Fruit fly (Drosophila melanogaster) whole organism, embryonic: Measurements from ENCODE around the gene Dhc62B.

Experiments
- Atf6 ChIP-seq: fragments of 200-800 bp; sonication (Bioruptor generic); IDR thresholded peaks from 2 replicates; pipeline ENCODE4 v1.3.6; 2022; ENCODE audit warnings: missing biosample characterization, missing genetic modification characterization
- Awh ChIP-seq: fragments of 200-800 bp; sonication (Bioruptor generic); IDR thresholded peaks from 2 replicates; pipeline ENCODE4, ENCODE4 v1.3.6; 2022; ENCODE audit warnings: missing biosample characterization, missing genetic modification characterization
- Bdp1 ChIP-seq: fragments of 200-800 bp; sonication (Bioruptor generic); optimal IDR thresholded peaks from 3 replicates; lab custom pipeline; 2016; ENCODE audit warnings: missing biosample characterization, missing genetic modification characterization
- CG1024 ChIP-seq: fragments of 200-800 bp; sonication (Bioruptor generic); IDR thresholded peaks from 2 replicates; pipeline ENCODE4 v1.3.6; 2022; ENCODE audit warnings: missing biosample characterization, missing genetic modification characterization
- CG13296 ChIP-seq: fragments of 200-800 bp; sonication (Bioruptor generic); optimal IDR thresholded peaks from 3 replicates; lab custom pipeline; 2018; ENCODE audit warnings: missing biosample characterization, mild to moderate bottlenecking, missing genetic modification characterization
- CG13894 ChIP-seq: fragments of 200-800 bp; sonication (Bioruptor generic); optimal IDR thresholded peaks from 3 replicates; lab custom pipeline; 2018; ENCODE audit warnings: missing biosample characterization, mild to moderate bottlenecking, missing genetic modification characterization, moderate library complexity
- CG14965 ChIP-seq: fragments of 200-800 bp; sonication (Bioruptor generic); optimal IDR thresholded peaks from 2 replicates; lab custom pipeline; 2016; ENCODE audit warnings: missing biosample characterization, missing genetic modification characterization, borderline replicate concordance
- CG16813 ChIP-seq: fragments of 200-800 bp; sonication (Bioruptor generic); IDR thresholded peaks from 3 replicates; pipeline ENCODE4 v1.3.6; 2022; ENCODE audit warnings: missing biosample characterization, missing genetic modification characterization; ENCODE audit not compliant: partially characterized antibody
- CG16815 ChIP-seq: fragments of 200-800 bp; sonication (Bioruptor generic); optimal IDR thresholded peaks from 3 replicates; lab custom pipeline; 2017; ENCODE audit warnings: missing biosample characterization, mild to moderate bottlenecking, missing genetic modification characterization
- CG16863 ChIP-seq: fragments of 200-800 bp; sonication (Bioruptor generic); optimal IDR thresholded peaks from 3 replicates; lab custom pipeline; 2016; ENCODE audit warnings: missing biosample characterization, missing genetic modification characterization
- CG17829 ChIP-seq: fragments of 200-800 bp; optimal IDR thresholded peaks from 2 replicates; lab custom pipeline; 2019; ENCODE audit warnings: missing biosample characterization, mild to moderate bottlenecking, missing genetic modification characterization, moderate library complexity
- CG33557 ChIP-seq: fragments of 200-800 bp; sonication (Bioruptor generic); optimal IDR thresholded peaks from 2 replicates; lab custom pipeline; 2019; ENCODE audit warnings: missing biosample characterization, mild to moderate bottlenecking, missing genetic modification characterization, moderate library complexity
- CG3726 ChIP-seq: fragments of 200-800 bp; sonication (Bioruptor generic); IDR thresholded peaks from 3 replicates; pipeline ENCODE4, ENCODE4 v1.3.6; 2022; ENCODE audit warnings: missing biosample characterization, missing genetic modification characterization
- CG4360 ChIP-seq: fragments of 200-800 bp; sonication (Bioruptor generic); IDR thresholded peaks from 2 replicates; pipeline ENCODE4 v1.3.6; 2022; ENCODE audit warnings: missing biosample characterization, missing genetic modification characterization
- CG6654 ChIP-seq: fragments of 200-800 bp; sonication (Bioruptor generic); optimal IDR thresholded peaks from 2 replicates; lab custom pipeline; 2017; ENCODE audit warnings: missing biosample characterization, mild to moderate bottlenecking, missing genetic modification characterization
- CG7271 ChIP-seq: fragments of 200-800 bp; sonication (Bioruptor generic); optimal IDR thresholded peaks from 2 replicates; lab custom pipeline; 2018; ENCODE audit warnings: missing biosample characterization, mild to moderate bottlenecking, missing genetic modification characterization, moderate library complexity
- CG7372 ChIP-seq: fragments of 200-800 bp; sonication (Bioruptor generic); IDR thresholded peaks from 2 replicates; pipeline ENCODE4 v1.3.6; 2022; ENCODE audit warnings: missing biosample characterization, missing genetic modification characterization
- CG8924 ChIP-seq: fragments of 200-800 bp; optimal IDR thresholded peaks from 3 replicates; lab custom pipeline; 2019; ENCODE audit warnings: missing biosample characterization, mild to moderate bottlenecking, missing genetic modification characterization, moderate library complexity
- CG9876 ChIP-seq: fragments of 200-800 bp; sonication (Bioruptor generic); optimal IDR thresholded peaks from 2 replicates; lab custom pipeline; 2016; ENCODE audit warnings: missing biosample characterization, missing genetic modification characterization
- D19A ChIP-seq: fragments of 200-800 bp; optimal IDR thresholded peaks from 3 replicates; lab custom pipeline; 2019; ENCODE audit warnings: missing biosample characterization, mild to moderate bottlenecking, missing genetic modification characterization, moderate library complexity
- Dbx ChIP-seq: fragments of 200-800 bp; sonication (Bioruptor generic); IDR thresholded peaks from 3 replicates; pipeline ENCODE4 v1.3.6; 2022; ENCODE audit warnings: missing biosample characterization, missing genetic modification characterization
- Dip3 ChIP-seq: fragments of 200-800 bp; sonication (Bioruptor generic); optimal IDR thresholded peaks from 3 replicates; lab custom pipeline; 2016; ENCODE audit warnings: missing biosample characterization, missing genetic modification characterization
- Elba2 ChIP-seq: fragments of 200-800 bp; sonication (Bioruptor generic); optimal IDR thresholded peaks from 3 replicates; lab custom pipeline; 2016; ENCODE audit warnings: missing biosample characterization, missing genetic modification characterization
- GATAe ChIP-seq: fragments of 200-800 bp; sonication (Bioruptor generic); conservative IDR thresholded peaks from 2 replicates; pipeline ENCODE4 v1.3.6; 2022; ENCODE audit warnings: missing biosample characterization, missing genetic modification characterization
- H15 ChIP-seq: fragments of 200-800 bp; sonication (Bioruptor generic); IDR thresholded peaks from 3 replicates; pipeline ENCODE4 v1.3.6; 2022; ENCODE audit warnings: missing biosample characterization, missing genetic modification characterization
- Hsf ChIP-seq: fragments of 200-800 bp; sonication (Bioruptor generic); optimal IDR thresholded peaks from 3 replicates; lab custom pipeline; 2016; ENCODE audit warnings: missing biosample characterization, missing genetic modification characterization
- Myb ChIP-seq: fragments of 200-800 bp; sonication (Bioruptor generic); optimal IDR thresholded peaks from 2 replicates; lab custom pipeline; 2016; ENCODE audit warnings: missing biosample characterization, missing genetic modification characterization
- Opbp ChIP-seq: fragments of 200-800 bp; sonication (Bioruptor generic); IDR thresholded peaks from 3 replicates; pipeline ENCODE4 v1.3.6; 2022; ENCODE audit warnings: missing biosample characterization, missing genetic modification characterization; ENCODE audit not compliant: partially characterized antibody
- Pdp1 ChIP-seq, 2 experiments: fragments of 200-800 bp; sonication (Bioruptor generic); optimal IDR thresholded peaks; 3 replicates each; lab custom pipeline; 2016; ENCODE audit warnings: missing biosample characterization in 2 of 2, missing genetic modification characterization in 2 of 2, mild to moderate bottlenecking in 1 of 2, moderate library complexity in 1 of 2
- Sox100B ChIP-seq: fragments of 200-800 bp; sonication (Bioruptor generic); optimal IDR thresholded peaks from 3 replicates; lab custom pipeline; 2018; ENCODE audit warnings: missing biosample characterization, mild to moderate bottlenecking, missing genetic modification characterization
- Trl ChIP-seq, 3 experiments: fragments of >200 bp in 2 of 3; fragments of 200-800 bp in 1 of 3; sonication (Bioruptor generic) in 1 of 3; optimal IDR thresholded peaks; 2 replicates in 1 of 3; 3 replicates in 2 of 3; lab custom pipeline; 2016 to 2017; ENCODE audit warnings: missing biosample characterization in 1 of 3, missing genetic modification characterization in 1 of 3
- ac ChIP-seq: fragments of 200-800 bp; sonication (Bioruptor generic); optimal IDR thresholded peaks from 3 replicates; lab custom pipeline; 2017; ENCODE audit warnings: missing biosample characterization, mild to moderate bottlenecking, missing genetic modification characterization
- ase ChIP-seq: fragments of 200-800 bp; sonication (Bioruptor generic); IDR thresholded peaks from 3 replicates; pipeline ENCODE4 v1.3.6; 2022; ENCODE audit warnings: missing biosample characterization, missing genetic modification characterization
- cato ChIP-seq: fragments of 200-800 bp; sonication (Bioruptor generic); optimal IDR thresholded peaks from 2 replicates; lab custom pipeline; 2016; ENCODE audit warnings: missing biosample characterization, missing genetic modification characterization, borderline replicate concordance
- chm ChIP-seq: fragments of 200-800 bp; sonication (Bioruptor generic); IDR thresholded peaks from 2 replicates; pipeline ENCODE4 v1.3.6; 2022; ENCODE audit warnings: missing biosample characterization, missing genetic modification characterization
- ci ChIP-seq: fragments of 200-800 bp; sonication (Bioruptor generic); IDR thresholded peaks from 3 replicates; pipeline ENCODE4 v1.3.6; 2022; ENCODE audit warnings: missing biosample characterization, missing genetic modification characterization
- corto ChIP-seq: fragments of 200-800 bp; sonication (Bioruptor generic); optimal IDR thresholded peaks from 2 replicates; lab custom pipeline; 2016; ENCODE audit warnings: missing biosample characterization, mild to moderate bottlenecking, missing genetic modification characterization, moderate library complexity
- cwo ChIP-seq: fragments of 200-800 bp; sonication (Bioruptor generic); optimal IDR thresholded peaks from 3 replicates; lab custom pipeline; 2017; ENCODE audit warnings: missing biosample characterization, missing genetic modification characterization, mild to moderate bottlenecking, moderate library complexity, missing genetic modification reagents
- jing ChIP-seq: fragments of 200-800 bp; sonication (Bioruptor generic); optimal IDR thresholded peaks from 2 replicates; lab custom pipeline; 2018; ENCODE audit warnings: missing biosample characterization, mild to moderate bottlenecking, missing genetic modification characterization
- knrl ChIP-seq: fragments of 200-800 bp; sonication (Bioruptor generic); IDR thresholded peaks from 3 replicates; pipeline ENCODE4 v1.3.6; 2022; ENCODE audit warnings: missing biosample characterization, missing genetic modification characterization; ENCODE audit not compliant: partially characterized antibody
- lov ChIP-seq, 2 experiments: fragments of 200-800 bp in 1 of 2; fragments of >200 bp in 1 of 2; sonication (Bioruptor generic) in 1 of 2; IDR thresholded peaks in 1 of 2; optimal IDR thresholded peaks in 1 of 2; 2 replicates in 1 of 2; 3 replicates in 1 of 2; pipeline versions ENCODE4 v1.3.6 to Lab custom; 2017 to 2022; ENCODE audit warnings: missing biosample characterization in 1 of 2, missing genetic modification characterization in 1 of 2
- mam ChIP-seq: fragments of 200-800 bp; sonication (Bioruptor generic); optimal IDR thresholded peaks from 3 replicates; lab custom pipeline; 2016; ENCODE audit warnings: missing biosample characterization, missing genetic modification characterization
- mirr ChIP-seq: fragments of 200-800 bp; sonication (Bioruptor generic); optimal IDR thresholded peaks from 3 replicates; lab custom pipeline; 2018; ENCODE audit warnings: missing biosample characterization, mild to moderate bottlenecking, missing genetic modification characterization
- sens-2 ChIP-seq: fragments of 200-800 bp; sonication (Bioruptor generic); IDR thresholded peaks from 2 replicates; pipeline ENCODE4 v1.3.6; 2022; ENCODE audit warnings: missing biosample characterization, missing genetic modification characterization
- trem ChIP-seq: fragments of 200-800 bp; optimal IDR thresholded peaks from 3 replicates; lab custom pipeline; 2019; ENCODE audit warnings: missing biosample characterization, mild to moderate bottlenecking, missing genetic modification characterization, moderate library complexity
- twi ChIP-seq: fragments of 200-800 bp; optimal IDR thresholded peaks from 2 replicates; lab custom pipeline; 2019; ENCODE audit warnings: missing biosample characterization, mild to moderate bottlenecking, missing genetic modification characterization, moderate library complexity
- vvl ChIP-seq: fragments of 200-800 bp; sonication (Bioruptor generic); IDR thresholded peaks from 2 replicates; pipeline ENCODE4 v1.3.6; 2022; ENCODE audit warnings: missing biosample characterization, missing genetic modification characterization
- yki ChIP-seq: fragments of >200 bp; optimal IDR thresholded peaks from 3 replicates; lab custom pipeline; 2018

Dhc62B gene

dm6 chr3L:1794164-1794942 lies 22.8 kb upstream of the Dhc62B start (continued):
- TF ChIP-seq corto (GFP tag; lab: Kevin White, UChicago) (no peak), CG1024 (GFP tag; lab: Robert Waterston, UW) (peak; percentile 52; the same call in 1 of the 2 replicates), CG4360 (GFP tag; lab: Robert Waterston, UW) (peak; percentile 85), CG3726 (GFP tag; lab: Robert Waterston, UW) (no peak), twi (tag; lab: Kevin White, UChicago) (no peak), CG13296 (GFP tag; lab: Kevin White, UChicago) (peak; percentile 63), mirr (peak; percentile 97), CG16863 (GFP tag; lab: Kevin White, UChicago) (no peak), ci (GFP tag; lab: Robert Waterston, UW) (peak; percentile 80), Atf6 (peak; percentile 41; the same call in 1 of the 2 replicates), CG17829 (tag; lab: Kevin White, UChicago) (no peak), H15 (GFP tag; lab: Robert Waterston, UW) (no peak), mam (GFP tag; lab: Kevin White, UChicago) (no peak), Awh (GFP tag; lab: Robert Waterston, UW) (no peak), trem (tag; lab: Kevin White, UChicago) (no peak), jing (no peak), ac (GFP tag; lab: Kevin White, UChicago) (no peak), sens-2 (no peak), Elba2 (no peak), Bdp1 (no peak), CG7372 (GFP tag; lab: Robert Waterston, UW) (0 out of 2 replicates have a peak, but pooled peaks have one; percentile 13), CG7271 (no peak), Dip3 (GFP tag; lab: Kevin White, UChicago) (no peak), CG16813 (GFP tag; lab: Robert Waterston, UW) (no peak), Myb (GFP tag; lab: Kevin White, UChicago) (no peak), CG6654 (GFP tag; lab: Kevin White, UChicago) (no peak), CG16815 (GFP tag; lab: Kevin White, UChicago) (no peak), Dbx (GFP tag; lab: Robert Waterston, UW) (peak; percentile 61; the same call in 1 of the 3 replicates), CG33557 (GFP tag; lab: Kevin White, UChicago) (no peak), CG9876 (no peak), yki (no peak), Hsf (GFP tag; lab: Kevin White, UChicago) (no peak), cato (GFP tag; lab: Kevin White, UChicago) (no peak), cwo (peak; percentile 10), chm (GFP tag; lab: Robert Waterston, UW) (peak; percentile 79), Trl (optimal IDR thresholded peaks at IDR 0.05; lab: Kevin White, UChicago) (peak; percentile 86 to 97), Trl (GFP tag; optimal IDR thresholded peaks at IDR 0.05; lab: Kevin White, UChicago) (peak; percentile 8), Pdp1 (GFP tag; optimal IDR thresholded peaks at IDR 0.05; lab: Kevin White, UChicago) (peak in 1 of 2 experiments; percentile 99), D19A (tag; lab: Kevin White, UChicago) (no peak), vvl (peak; percentile 70), lov (optimal IDR thresholded peaks at IDR 0.05; lab: Kevin White, UChicago) (peak; percentile 71), lov (GFP tag; IDR thresholded peaks at IDR 0.05; lab: Robert Waterston, UW) (peak; percentile 54; the same call in 1 of the 3 replicates), CG13894 (tag; lab: Kevin White, UChicago) (peak; percentile 74), CG14965 (GFP tag; lab: Kevin White, UChicago) (no peak), CG8924 (tag; lab: Kevin White, UChicago) (peak; percentile 36), Sox100B (no peak), Opbp (no peak), GATAe (peak; percentile 53; the same call in 1 of the 2 replicates), ase (GFP tag; lab: Robert Waterston, UW) (no peak), knrl (GFP tag; lab: Robert Waterston, UW) (peak; percentile 36; the same call in 1 of the 3 replicates)
